Worm (Caenorhabditis elegans): ENCODE measurements around the gene D1046.4.

D1046.4 gene

ce11 chrIV:8929942-8930492 lies 3.7 kb upstream of the D1046.4 start, which contains the start of the genes D1046.18 and slc-25A26:
Gene D1046.18 (plus strand): TSS chrIV:8930242.
Gene slc-25A26 (plus strand): TSS chrIV:8930442.
- TF ChIP-seq F33H1.4 (GFP tag; IDR thresholded peaks at IDR 0.05) (no peak), madf-3 (GFP tag; IDR thresholded peaks at IDR 0.05) (no peak), xnd-1 (tag; optimal IDR thresholded peaks at IDR 0.05) (no peak), tbp1 (GFP tag; optimal IDR thresholded peaks at IDR 0.05) (no peak), snpc-4 (GFP tag; optimal IDR thresholded peaks at IDR 0.05) (no peak), snpc-4 (tag; optimal IDR thresholded peaks at IDR 0.05) (no peak), attf-6 (GFP tag; IDR thresholded peaks at IDR 0.05) (no peak), F57C9.4 (tag; optimal IDR thresholded peaks at IDR 0.05) (no peak), him-1 (tag; optimal IDR thresholded peaks at IDR 0.05) (no peak), hlh-12 (tag; optimal IDR thresholded peaks at IDR 0.05) (no peak), ztf-6 (GFP tag; IDR thresholded peaks at IDR 0.05) (no peak), nhr-90 (tag; optimal IDR thresholded peaks at IDR 0.05) (no peak), madf-8 (GFP tag; conservative IDR thresholded peaks at IDR 0.05) (no peak), ekl-4 (GFP tag; IDR thresholded peaks at IDR 0.05) (no peak), dpff-1 (tag; optimal IDR thresholded peaks at IDR 0.05) (no peak), sptf-2 (GFP tag; optimal IDR thresholded peaks at IDR 0.05) (no peak), D2030.7 (GFP tag; IDR thresholded peaks at IDR 0.05) (no peak), repo-1 (tag; optimal IDR thresholded peaks at IDR 0.05) (no peak), mxl-1 (tag; optimal IDR thresholded peaks at IDR 0.05) (no peak), ccch-3 (GFP tag; optimal IDR thresholded peaks at IDR 0.05) (no peak), ama-1 (optimal IDR thresholded peaks at IDR 0.05) (no peak), ama-1 (GFP tag; optimal IDR thresholded peaks at IDR 0.05) (no peak)

ce11 chrIV:8943430-8943829 lies 9.8 kb downstream of the D1046.4 start:
- TF ChIP-seq Y53G8AR.9 (GFP tag; conservative IDR thresholded peaks at IDR 0.05) (no peak), sea-2 (GFP tag; IDR thresholded peaks at IDR 0.05) (no peak), nhr-90 (tag; optimal IDR thresholded peaks at IDR 0.05) (no peak), B0035.1 (tag; optimal IDR thresholded peaks at IDR 0.05) (no peak), attf-5 (GFP tag; optimal IDR thresholded peaks at IDR 0.05) (no peak), lsy-27 (tag; optimal IDR thresholded peaks at IDR 0.05; ENCODE audit: borderline replicate concordance, insufficient read depth) (no peak), nfya-1 (tag; optimal IDR thresholded peaks at IDR 0.05; ENCODE audit: borderline replicate concordance, insufficient read depth) (no peak), ztf-26 (tag; optimal IDR thresholded peaks at IDR 0.05) (no peak), mcd-1 (GFP tag; IDR thresholded peaks at IDR 0.05) (no peak), Y56A3A.18 (GFP tag; IDR thresholded peaks at IDR 0.05) (no peak), rcor-1 (GFP tag; IDR thresholded peaks at IDR 0.05) (no peak), ceh-27 (GFP tag; optimal IDR thresholded peaks at IDR 0.05) (no peak), B0336.3 (GFP tag; IDR thresholded peaks at IDR 0.05) (no peak), F33H1.4 (GFP tag; IDR thresholded peaks at IDR 0.05) (no peak), ztf-28 (GFP tag; IDR thresholded peaks at IDR 0.05) (no peak), pha-4 (tag; optimal IDR thresholded peaks at IDR 0.05) (no peak), ztf-3 (GFP tag; optimal IDR thresholded peaks at IDR 0.05) (no peak), Y67H2A.10 (GFP tag; conservative IDR thresholded peaks at IDR 0.05) (no peak)

ce11 chrIV:8947146-8947545 lies 13.5 kb downstream of the D1046.4 start:
- TF ChIP-seq somi-1 (GFP tag; optimal IDR thresholded peaks at IDR 0.05) = peak; percentile 13
- TF ChIP-seq hmg-1.2 (GFP tag; IDR thresholded peaks at IDR 0.05) = no peak
- TF ChIP-seq unc-62 (GFP tag; optimal IDR thresholded peaks at IDR 0.05) = no peak
- no peak for TF ChIP-seq lin-40 (tag; optimal IDR thresholded peaks at IDR 0.05)
- TF ChIP-seq rpc-1 (optimal IDR thresholded peaks at IDR 0.05) = no peak
- TF ChIP-seq rpc-1 (tag; optimal IDR thresholded peaks at IDR 0.05) = no peak
- TF ChIP-seq F10E7.11 (tag; optimal IDR thresholded peaks at IDR 0.05) = no peak
- TF ChIP-seq K12H6.12 (tag; optimal IDR thresholded peaks at IDR 0.05) = peak; percentile 33
- TF ChIP-seq efl-1 (GFP tag; optimal IDR thresholded peaks at IDR 0.05) = no peak
- no peak for TF ChIP-seq B0019.2 (GFP tag; conservative IDR thresholded peaks at IDR 0.05)
- no peak for TF ChIP-seq Y79H2A.3 (GFP tag; conservative IDR thresholded peaks at IDR 0.05)
- no peak for TF ChIP-seq ceh-58 (GFP tag; IDR thresholded peaks at IDR 0.05)
- TF ChIP-seq lin-35 (GFP tag; optimal IDR thresholded peaks at IDR 0.05) = peak in 1 of 3 experiments; percentile 17
